Worm (Caenorhabditis elegans) whole organism, L4/young adult: Measurements from ENCODE around the gene acs-21.

Experiments used
- W03F9.2 ChIP-seq: fragments of 150-350 bp; optimal IDR thresholded peaks from 2 replicates; lab custom pipeline; 2014; ENCODE audit warnings: missing biosample characterization, missing genetic modification characterization
- dao-5 ChIP-seq: sonication (generic microtip); optimal IDR thresholded peaks from 2 replicates; lab custom pipeline; 2016; ENCODE audit warnings: missing genotype, missing genetic modification characterization, moderate library complexity, missing compliant biosample characterization
- him-1 ChIP-seq: sonication (generic microtip); optimal IDR thresholded peaks from 2 replicates; lab custom pipeline; 2016; ENCODE audit warnings: missing genotype, missing genetic modification reagents, missing genetic modification characterization, missing compliant biosample characterization

ce11 chrV:3112198-3112597 is 23.3 kb downstream of the acs-21 start:
- TF ChIP-seq him-1 (no peak), dao-5 (tag; lab: Kevin White, UChicago) (no peak), W03F9.2 (no peak)
